Worm (Caenorhabditis elegans) whole organism, young adult: Measurements from ENCODE around the gene ZK455.5.

ENCODE experiments used
- B0035.1 ChIP-seq: sonication (generic microtip); optimal IDR thresholded peaks from 2 replicates; lab custom pipeline; 2016; ENCODE audit warnings: missing genetic modification characterization, mild to moderate bottlenecking, missing compliant biosample characterization, missing genotype, missing genetic modification reagents
- C06A6.2 ChIP-seq: fragments of 200-800 bp; sonication (Bioruptor generic); conservative IDR thresholded peaks from 2 replicates; pipeline ENCODE4 v1.3.6; 2022; ENCODE audit warnings: missing genetic modification characterization, missing compliant biosample characterization
- F23B12.7 ChIP-seq: sonication (generic microtip); optimal IDR thresholded peaks from 2 replicates; lab custom pipeline; 2017; ENCODE audit warnings: missing genetic modification characterization, mild to moderate bottlenecking, missing compliant biosample characterization, antibody characterized with exemption, moderate library complexity; ENCODE audit not compliant: insufficient read depth
- F49E8.2 ChIP-seq: sonication (generic microtip); optimal IDR thresholded peaks from 3 replicates; lab custom pipeline; 2017; ENCODE audit warnings: missing genetic modification characterization, mild to moderate bottlenecking, missing compliant biosample characterization, antibody characterized with exemption, moderate library complexity; ENCODE audit not compliant: insufficient read depth
- K11D2.4 ChIP-seq: fragments of 200-800 bp; sonication (Bioruptor generic); IDR thresholded peaks from 2 replicates; pipeline ENCODE4 v1.3.6; 2022; ENCODE audit warnings: missing genetic modification reagents, missing genetic modification characterization, missing compliant biosample characterization
- T07F8.4 ChIP-seq: sonication (generic microtip); optimal IDR thresholded peaks from 2 replicates; lab custom pipeline; 2016; ENCODE audit warnings: mild to moderate bottlenecking, missing genetic modification characterization, moderate library complexity, missing compliant biosample characterization
- T26A5.8 ChIP-seq: sonication (generic microtip); optimal IDR thresholded peaks from 2 replicates; lab custom pipeline; 2016; ENCODE audit warnings: missing genetic modification characterization, missing compliant biosample characterization
- Y53F4B.3 ChIP-seq: fragments of 200-800 bp; sonication (Bioruptor generic); IDR thresholded peaks from 2 replicates; pipeline ENCODE4 v1.3.6; 2022; ENCODE audit warnings: missing genetic modification reagents, missing genetic modification characterization, missing compliant biosample characterization
- Y79H2A.3 ChIP-seq: fragments of 200-800 bp; sonication (Bioruptor generic); conservative IDR thresholded peaks from 2 replicates; pipeline ENCODE4 v1.3.6; 2022; ENCODE audit warnings: missing genetic modification reagents, missing genetic modification characterization, missing compliant biosample characterization
- ZK185.1 ChIP-seq: sonication (generic microtip); optimal IDR thresholded peaks from 2 replicates; lab custom pipeline; 2016; ENCODE audit warnings: mild to moderate bottlenecking, missing genetic modification characterization, missing compliant biosample characterization; ENCODE audit not compliant: poor library complexity, severe bottlenecking
- akir-1 ChIP-seq: fragments of 200-800 bp; sonication (Bioruptor generic); optimal IDR thresholded peaks from 2 replicates; lab custom pipeline; 2018; ENCODE audit warnings: mild to moderate bottlenecking, missing genetic modification characterization, moderate library complexity, missing compliant biosample characterization
- atf-7 ChIP-seq: sonication (generic microtip); optimal IDR thresholded peaks from 2 replicates; lab custom pipeline; 2017; ENCODE audit warnings: mild to moderate bottlenecking, missing genetic modification characterization, missing compliant biosample characterization
- athp-1 ChIP-seq: sonication (generic microtip); optimal IDR thresholded peaks from 2 replicates; lab custom pipeline; 2017; ENCODE audit warnings: mild to moderate bottlenecking, missing genetic modification characterization, missing compliant biosample characterization
- attf-5 ChIP-seq: fragments of 200-800 bp; sonication (Bioruptor generic); optimal IDR thresholded peaks from 2 replicates; lab custom pipeline; 2018; ENCODE audit warnings: mild to moderate bottlenecking, missing genetic modification characterization, missing compliant biosample characterization
- bed-1 ChIP-seq: fragments of 200-800 bp; sonication (Bioruptor generic); IDR thresholded peaks from 2 replicates; pipeline ENCODE4 v1.3.6; 2022; ENCODE audit warnings: missing genetic modification reagents, missing genetic modification characterization, missing compliant biosample characterization
- ceh-58 ChIP-seq: fragments of 200-800 bp; sonication (Bioruptor generic); IDR thresholded peaks from 2 replicates; pipeline ENCODE4 v1.3.6; 2022; ENCODE audit warnings: missing genetic modification characterization, missing compliant biosample characterization
- ceh-91 ChIP-seq: fragments of 200-800 bp; sonication (Bioruptor generic); IDR thresholded peaks from 2 replicates; pipeline ENCODE4 v1.3.6; 2022; ENCODE audit warnings: missing genetic modification reagents, missing genetic modification characterization, missing compliant biosample characterization
- chd-7 ChIP-seq: sonication (generic microtip); optimal IDR thresholded peaks from 2 replicates; lab custom pipeline; 2016; ENCODE audit warnings: mild to moderate bottlenecking, missing genetic modification characterization, moderate library complexity, missing compliant biosample characterization
- dox-1 ChIP-seq: fragments of 200-800 bp; sonication (Bioruptor generic); IDR thresholded peaks from 2 replicates; pipeline ENCODE4 v1.3.6; 2022; ENCODE audit warnings: missing genetic modification reagents, missing genetic modification characterization, missing compliant biosample characterization
- egl-18 ChIP-seq: fragments of 200-800 bp; sonication (Bioruptor generic); IDR thresholded peaks from 2 replicates; pipeline ENCODE4 v1.3.6; 2022; ENCODE audit warnings: missing genetic modification reagents, missing genetic modification characterization, missing compliant biosample characterization
- egl-44 ChIP-seq: fragments of 200-800 bp; sonication (Bioruptor generic); IDR thresholded peaks from 2 replicates; pipeline ENCODE4 v1.3.6; 2022; ENCODE audit warnings: missing genetic modification reagents, missing genetic modification characterization, missing compliant biosample characterization
- hrde-1 ChIP-seq: sonication (generic microtip); optimal IDR thresholded peaks from 2 replicates; lab custom pipeline; 2016; ENCODE audit warnings: missing genetic modification characterization, mild to moderate bottlenecking, missing compliant biosample characterization, moderate library complexity, missing genotype, missing genetic modification reagents, borderline replicate concordance
- madf-3 ChIP-seq: fragments of 200-800 bp; sonication (Bioruptor generic); IDR thresholded peaks from 2 replicates; pipeline ENCODE4 v1.3.6; 2022; ENCODE audit warnings: missing genetic modification reagents, missing genetic modification characterization, missing compliant biosample characterization
- mcd-1 ChIP-seq: fragments of 200-800 bp; sonication (Bioruptor generic); IDR thresholded peaks from 2 replicates; pipeline ENCODE4 v1.3.6; 2022; ENCODE audit warnings: missing genetic modification reagents, missing genetic modification characterization, missing compliant biosample characterization
- mel-28 ChIP-seq: sonication (generic microtip); optimal IDR thresholded peaks from 2 replicates; lab custom pipeline; 2016; ENCODE audit warnings: borderline replicate concordance, mild to moderate bottlenecking, missing genetic modification characterization, missing compliant biosample characterization
- nhr-27 ChIP-seq: fragments of 200-800 bp; sonication (Bioruptor generic); optimal IDR thresholded peaks from 2 replicates; lab custom pipeline; 2018; ENCODE audit warnings: mild to moderate bottlenecking, missing genetic modification characterization, moderate library complexity, missing compliant biosample characterization
- nhr-80 ChIP-seq: sonication (generic microtip); optimal IDR thresholded peaks from 2 replicates; lab custom pipeline; 2016; ENCODE audit warnings: missing genetic modification characterization, missing compliant biosample characterization
- rcor-1 ChIP-seq: fragments of 200-800 bp; sonication (Bioruptor generic); IDR thresholded peaks from 2 replicates; pipeline ENCODE4 v1.3.6; 2022; ENCODE audit warnings: missing genetic modification reagents, missing genetic modification characterization, missing compliant biosample characterization
- repo-1 ChIP-seq: sonication (generic microtip); optimal IDR thresholded peaks from 2 replicates; lab custom pipeline; 2017; ENCODE audit warnings: mild to moderate bottlenecking, missing genetic modification characterization, missing compliant biosample characterization
- snpc-3.4 ChIP-seq: sonication (generic microtip); optimal IDR thresholded peaks from 2 replicates; lab custom pipeline; 2017; ENCODE audit warnings: missing genetic modification characterization, mild to moderate bottlenecking, missing compliant biosample characterization, antibody characterized with exemption, moderate library complexity, missing genotype, missing genetic modification reagents
- snpc-4 ChIP-seq, 5 experiments: fragments of 150-350 bp in 1 of 5; sonication (generic microtip) in 4 of 5; optimal IDR thresholded peaks; 2 replicates each; lab custom pipeline; 2014 to 2018; ENCODE audit warnings: missing genetic modification characterization in 5 of 5, missing biosample characterization in 3 of 5, antibody characterized with exemption in 2 of 5, mild to moderate bottlenecking in 2 of 5, missing compliant biosample characterization in 2 of 5, missing genotype in 2 of 5, moderate library complexity in 2 of 5, missing genetic modification reagents in 1 of 5
- tbp1 ChIP-seq: fragments of 200-800 bp; sonication (Bioruptor generic); optimal IDR thresholded peaks from 2 replicates; lab custom pipeline; 2018; ENCODE audit warnings: mild to moderate bottlenecking, missing genetic modification characterization, missing compliant biosample characterization
- zim-3 ChIP-seq: sonication (generic microtip); optimal IDR thresholded peaks from 2 replicates; lab custom pipeline; 2017; ENCODE audit warnings: mild to moderate bottlenecking, missing genetic modification characterization, moderate library complexity, missing compliant biosample characterization
- ztf-18 ChIP-seq: sonication (generic microtip); optimal IDR thresholded peaks from 2 replicates; lab custom pipeline; 2016; ENCODE audit warnings: missing genotype, mild to moderate bottlenecking, missing genetic modification characterization, missing compliant biosample characterization
- ztf-26 ChIP-seq: sonication (generic microtip); optimal IDR thresholded peaks from 2 replicates; lab custom pipeline; 2017; ENCODE audit warnings: missing genetic modification characterization, missing compliant biosample characterization

The ZK455.5 gene

DNA sequence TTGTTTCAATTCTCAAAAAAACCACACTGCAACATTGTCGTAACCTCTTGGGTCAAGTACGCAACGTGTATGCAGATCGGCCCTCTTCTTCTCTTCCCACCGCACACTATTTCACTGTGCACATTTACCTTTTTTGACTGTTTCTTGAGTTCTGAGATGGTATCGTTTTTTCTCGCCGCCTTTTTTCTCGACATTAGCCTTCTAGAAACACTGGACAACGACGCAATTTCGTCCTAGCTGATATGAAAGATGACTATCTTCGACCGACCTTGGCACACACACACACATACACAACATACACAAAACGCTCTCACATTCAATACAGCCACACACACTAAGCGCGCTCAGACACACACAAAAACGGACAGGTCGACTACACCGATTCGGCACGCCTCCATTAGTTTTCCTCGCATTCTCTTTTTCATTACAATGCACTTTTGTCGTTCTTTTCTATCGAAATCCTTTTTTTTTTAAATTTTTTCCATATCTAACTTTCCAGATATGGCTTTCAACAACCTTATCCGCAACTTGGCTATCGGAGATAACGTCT is 12.7 kb upstream of the ZK455.5 start, which contains the start of gene aco-1 (continued):
- TF ChIP-seq F49E8.2 (tag; lab: Kevin White, UChicago): no peak
- peak; percentile 72 for TF ChIP-seq nhr-80 (tag; lab: Kevin White, UChicago)
- TF ChIP-seq mcd-1 (GFP tag; lab: Robert Waterston, UW): no peak
- no peak for TF ChIP-seq ZK185.1 (tag; lab: Kevin White, UChicago)
- no peak for TF ChIP-seq B0035.1 (tag; lab: Kevin White, UChicago)
- no peak for TF ChIP-seq T07F8.4 (tag; lab: Kevin White, UChicago)
- no peak for TF ChIP-seq atf-7 (tag; lab: Kevin White, UChicago)
- TF ChIP-seq Y79H2A.3: no peak
- 0 out of 2 replicates have a peak, but pooled peaks have one; percentile 35 for TF ChIP-seq dox-1 (GFP tag; lab: Robert Waterston, UW)
- no peak for TF ChIP-seq hrde-1 (tag; lab: Kevin White, UChicago)
- TF ChIP-seq tbp1 (GFP tag; lab: Kevin White, UChicago): no peak
- TF ChIP-seq rcor-1 (GFP tag; lab: Robert Waterston, UW): no peak
- no peak for TF ChIP-seq ceh-58 (GFP tag; lab: Robert Waterston, UW)
- no peak for TF ChIP-seq zim-3 (tag; lab: Kevin White, UChicago)
- TF ChIP-seq chd-7 (tag; lab: Kevin White, UChicago): no peak
- TF ChIP-seq egl-18 (GFP tag; lab: Robert Waterston, UW): no peak
- no peak for TF ChIP-seq ceh-91
- no peak for TF ChIP-seq madf-3 (GFP tag; lab: Robert Waterston, UW)
- peak; percentile 28 for TF ChIP-seq attf-5 (GFP tag; lab: Kevin White, UChicago)
- TF ChIP-seq snpc-4 (GFP tag; optimal IDR thresholded peaks at IDR 0.05; lab: Kevin White, UChicago): no peak
- TF ChIP-seq snpc-4 (tag; optimal IDR thresholded peaks at IDR 0.05; lab: Kevin White, UChicago): peak in 1 of 4 experiments; percentile 29
- no peak for TF ChIP-seq egl-44 (GFP tag; lab: Robert Waterston, UW)
- no peak for TF ChIP-seq mel-28 (tag; lab: Kevin White, UChicago)
- no peak for TF ChIP-seq ztf-18 (tag; lab: Kevin White, UChicago)
- TF ChIP-seq bed-1 (GFP tag; lab: Robert Waterston, UW): no peak
- no peak for TF ChIP-seq snpc-3.4 (tag; lab: Kevin White, UChicago)
- TF ChIP-seq, all 124 proteins: peak for 8

DNA sequence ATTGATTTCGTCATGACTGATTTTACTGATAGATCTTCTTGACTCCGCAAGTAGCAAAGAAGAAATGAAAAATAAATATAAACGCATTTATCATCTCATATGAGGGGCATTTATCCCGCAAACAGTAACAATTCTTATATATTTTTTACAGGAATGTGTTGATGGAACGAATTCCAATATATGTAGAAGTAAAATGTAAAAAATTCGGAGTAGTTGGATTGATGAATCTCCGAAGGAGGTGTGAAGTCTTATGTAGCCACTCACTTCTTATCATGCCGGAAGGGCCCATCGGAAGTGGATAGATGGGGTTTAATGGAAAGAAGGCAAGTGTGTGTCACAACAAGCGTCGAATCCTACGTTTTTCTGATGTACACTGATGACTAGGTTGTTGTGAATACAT is 11.1 kb upstream of the ZK455.5 start, which contains the start of gene gcy-9:
Gene gcy-9, minus strand, starts transcription at position 101 of the 400 bp plus-strand sequence.
- TF ChIP-seq F23B12.7 (tag; lab: Kevin White, UChicago): no peak
- TF ChIP-seq T26A5.8: no peak

DNA sequence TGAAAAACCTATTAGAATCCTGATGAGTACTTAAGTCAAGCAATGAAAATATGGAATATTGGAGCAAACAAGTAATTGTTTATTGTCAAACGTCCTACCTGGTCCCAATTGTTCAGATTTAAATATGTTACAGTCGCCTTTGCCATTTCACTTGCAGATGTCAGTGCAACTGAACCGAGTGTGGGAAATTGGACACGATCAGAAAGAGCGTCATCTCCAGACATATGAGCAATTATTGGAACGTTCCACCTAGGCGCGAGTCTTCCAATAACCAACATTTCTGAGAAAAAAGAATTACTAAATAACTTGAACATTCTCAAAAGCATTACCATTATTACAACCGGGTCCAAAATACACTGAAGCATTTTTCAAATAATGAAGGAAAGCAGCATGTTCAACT is 10.4 kb upstream of the ZK455.5 start:
- TF ChIP-seq K11D2.4 (GFP tag; lab: Robert Waterston, UW) (no peak), F23B12.7 (tag; lab: Kevin White, UChicago) (no peak), athp-1 (tag; lab: Kevin White, UChicago) (no peak), nhr-27 (no peak), akir-1 (GFP tag; lab: Kevin White, UChicago) (no peak), nhr-80 (tag; lab: Kevin White, UChicago) (no peak), C06A6.2 (no peak)

DNA sequence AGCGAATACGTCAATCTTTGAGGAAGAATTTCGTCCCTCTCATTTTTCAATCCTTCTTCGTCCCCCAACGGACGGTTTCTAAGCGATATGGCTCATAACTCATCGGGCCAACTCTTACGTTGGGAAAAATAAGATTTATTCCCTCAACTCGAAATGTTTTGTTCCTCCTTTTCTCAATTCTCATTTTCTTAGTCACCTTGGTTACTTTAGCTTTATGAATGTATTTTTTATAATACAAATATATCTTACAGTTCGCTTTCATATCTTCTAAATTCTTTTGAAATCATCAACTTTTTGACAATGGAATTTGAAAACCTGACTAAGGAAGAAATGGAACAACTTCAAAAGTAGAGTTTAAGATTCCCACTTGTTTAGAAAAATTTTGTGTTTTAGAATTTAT is 2.7 kb upstream of the ZK455.5 start, which contains the start of gene npr-9:
Gene npr-9, plus strand, starts transcription at position 301 of the 400 bp plus-strand sequence.
- TF ChIP-seq repo-1 (tag; lab: Kevin White, UChicago) (no peak), Y53F4B.3 (GFP tag; lab: Robert Waterston, UW) (no peak), ztf-26 (tag; lab: Kevin White, UChicago) (no peak)
